Fruit fly (Drosophila melanogaster) whole organism, wandering third instar larva: ENCODE results near the gene CG42249.

Source experiments
- Abd-B ChIP-seq: fragments of >200 bp; optimal IDR thresholded peaks from 2 replicates; lab custom pipeline; 2017; ENCODE audit warnings: missing biosample characterization, missing genetic modification characterization
- CG32264 ChIP-seq: fragments of 200-800 bp; sonication (Bioruptor generic); optimal IDR thresholded peaks from 2 replicates; lab custom pipeline; 2016; ENCODE audit warnings: missing biosample characterization, missing genetic modification characterization
- CG9705 ChIP-seq: fragments of 200-800 bp; sonication (Bioruptor generic); optimal IDR thresholded peaks from 2 replicates; lab custom pipeline; 2018; ENCODE audit warnings: missing biosample characterization, mild to moderate bottlenecking, missing genetic modification characterization
- CrebA ChIP-seq: fragments of 200-800 bp; sonication (Bioruptor generic); optimal IDR thresholded peaks from 2 replicates; lab custom pipeline; 2016; ENCODE audit warnings: missing biosample characterization, mild to moderate bottlenecking, missing genetic modification characterization, borderline replicate concordance
- Dfd ChIP-seq: fragments of >200 bp; optimal IDR thresholded peaks from 2 replicates; lab custom pipeline; 2017; ENCODE audit warnings: missing biosample characterization, missing genetic modification characterization
- Dif ChIP-seq: fragments of 200-275, 200-300 bp; sonication (Bioruptor generic); optimal IDR thresholded peaks from 2 replicates; lab custom pipeline; 2018; ENCODE audit warnings: missing biosample characterization, missing genetic modification characterization; ENCODE audit not compliant: partially characterized antibody
- GATAd ChIP-seq: sonication (Bioruptor generic); optimal IDR thresholded peaks from 2 replicates; lab custom pipeline; 2016; ENCODE audit warnings: missing biosample characterization, missing genetic modification characterization
- HLH106 ChIP-seq: fragments of 200-800 bp; optimal IDR thresholded peaks from 3 replicates; lab custom pipeline; 2019; ENCODE audit warnings: missing biosample characterization, mild to moderate bottlenecking, missing genetic modification characterization, moderate library complexity
- Hnf4 ChIP-seq: fragments of 200-800 bp; sonication (Bioruptor generic); optimal IDR thresholded peaks from 2 replicates; lab custom pipeline; 2016; ENCODE audit warnings: missing biosample characterization, mild to moderate bottlenecking, missing genetic modification characterization
- Hr78 ChIP-seq: fragments of >200 bp; optimal IDR thresholded peaks from 2 replicates; lab custom pipeline; 2017; ENCODE audit warnings: missing biosample characterization, missing genetic modification characterization
- Hr83 ChIP-seq: fragments of 200-300 bp; sonication (Bioruptor generic); optimal IDR thresholded peaks from 2 replicates; lab custom pipeline; 2016; ENCODE audit warnings: missing biosample characterization, mild to moderate bottlenecking, missing genetic modification characterization, moderate library complexity; ENCODE audit not compliant: poor library complexity, severe bottlenecking
- Mio ChIP-seq: sonication (Bioruptor generic); optimal IDR thresholded peaks from 2 replicates; lab custom pipeline; 2016; ENCODE audit warnings: missing biosample characterization, missing genetic modification characterization
- Myc ChIP-seq: fragments of >200 bp; optimal IDR thresholded peaks from 2 replicates; lab custom pipeline; 2017
- N ChIP-seq: fragments of >200 bp; optimal IDR thresholded peaks from 2 replicates; lab custom pipeline; 2018; ENCODE audit warnings: missing biosample characterization, missing external identifiers, missing genetic modification characterization
- OdsH ChIP-seq: fragments of 200-800 bp; sonication (Bioruptor generic); optimal IDR thresholded peaks from 2 replicates; lab custom pipeline; 2016; ENCODE audit warnings: missing biosample characterization, mild to moderate bottlenecking, missing genetic modification characterization
- Rel ChIP-seq, 2 experiments: fragments of 200-800 bp; sonication (Bioruptor generic) in 1 of 2; optimal IDR thresholded peaks; 2 replicates in 1 of 2; 3 replicates in 1 of 2; lab custom pipeline; 2016 to 2019; ENCODE audit warnings: mild to moderate bottlenecking in 2 of 2, missing biosample characterization in 2 of 2, missing genetic modification characterization in 2 of 2, moderate library complexity in 1 of 2
- Sp1 ChIP-seq: fragments of 200-800 bp; sonication (Bioruptor generic); optimal IDR thresholded peaks from 3 replicates; lab custom pipeline; 2019; ENCODE audit warnings: missing biosample characterization, mild to moderate bottlenecking, missing genetic modification characterization, moderate library complexity
- br ChIP-seq: fragments of 200-800 bp; sonication (Bioruptor generic); optimal IDR thresholded peaks from 2 replicates; lab custom pipeline; 2016; ENCODE audit warnings: missing biosample characterization, missing genetic modification characterization
- brk ChIP-seq: fragments of 200-800 bp; sonication (Bioruptor generic); optimal IDR thresholded peaks from 2 replicates; lab custom pipeline; 2016; ENCODE audit warnings: missing biosample characterization, mild to moderate bottlenecking, missing genetic modification characterization
- dl ChIP-seq, 2 experiments: fragments of 175-275, 200-275 bp in 1 of 2; fragments of 200-275 bp in 1 of 2; sonication (Bioruptor generic); optimal IDR thresholded peaks; lab custom pipeline; 2018; ENCODE audit warnings: mild to moderate bottlenecking in 2 of 2, missing biosample characterization in 2 of 2, missing genetic modification characterization in 2 of 2, moderate library complexity in 2 of 2; ENCODE audit not compliant: partially characterized antibody in 2 of 2, insufficient read depth in 1 of 2
- dmrt93B ChIP-seq: fragments of 200-800 bp; sonication (Bioruptor generic); optimal IDR thresholded peaks from 2 replicates; lab custom pipeline; 2018; ENCODE audit warnings: missing biosample characterization, mild to moderate bottlenecking, missing genetic modification characterization
- dsf ChIP-seq: sonication (Bioruptor generic); optimal IDR thresholded peaks from 2 replicates; lab custom pipeline; 2016; ENCODE audit warnings: missing biosample characterization, missing genetic modification characterization, borderline replicate concordance
- ey ChIP-seq: fragments of 200-800 bp; sonication (Bioruptor generic); optimal IDR thresholded peaks from 2 replicates; lab custom pipeline; 2016; ENCODE audit warnings: missing biosample characterization, missing genetic modification characterization
- foxo ChIP-seq, 2 experiments: fragments of 200-800 bp; sonication (Bioruptor generic); optimal IDR thresholded peaks; 2 replicates in 1 of 2; 3 replicates in 1 of 2; lab custom pipeline; 2016 to 2017; ENCODE audit warnings: missing biosample characterization in 2 of 2, missing genetic modification characterization in 2 of 2
- fru ChIP-seq: fragments of 200-800 bp; sonication (Bioruptor generic); optimal IDR thresholded peaks from 3 replicates; lab custom pipeline; 2016; ENCODE audit warnings: missing biosample characterization, mild to moderate bottlenecking, missing genetic modification characterization
- h ChIP-seq: fragments of 200-800 bp; sonication (Bioruptor generic); optimal IDR thresholded peaks from 3 replicates; lab custom pipeline; 2016; ENCODE audit warnings: missing biosample characterization, mild to moderate bottlenecking, missing genetic modification characterization
- jim ChIP-seq: fragments of 175-275, 200-325 bp; sonication (Bioruptor generic); optimal IDR thresholded peaks from 2 replicates; lab custom pipeline; 2016; ENCODE audit warnings: missing biosample characterization, mild to moderate bottlenecking, missing genetic modification characterization
- lola ChIP-seq: fragments of >200 bp; optimal IDR thresholded peaks from 2 replicates; lab custom pipeline; 2017; ENCODE audit warnings: missing biosample characterization, missing genetic modification characterization
- pan ChIP-seq: fragments of >200 bp; optimal IDR thresholded peaks from 2 replicates; lab custom pipeline; 2017
- psq ChIP-seq: fragments of 200-800 bp; sonication (Bioruptor generic); optimal IDR thresholded peaks from 3 replicates; lab custom pipeline; 2017; ENCODE audit warnings: missing biosample characterization, mild to moderate bottlenecking, missing genetic modification characterization, moderate library complexity
- rgr ChIP-seq: fragments of 200-800 bp; sonication (Bioruptor generic); optimal IDR thresholded peaks from 3 replicates; lab custom pipeline; 2016; ENCODE audit warnings: missing biosample characterization, mild to moderate bottlenecking, missing genetic modification characterization
- sage ChIP-seq: fragments of 200-800 bp; sonication (Bioruptor generic); optimal IDR thresholded peaks from 2 replicates; lab custom pipeline; 2016; ENCODE audit warnings: missing biosample characterization, mild to moderate bottlenecking, missing genetic modification characterization
- sv ChIP-seq: fragments of 200-800 bp; sonication (Bioruptor generic); optimal IDR thresholded peaks from 3 replicates; lab custom pipeline; 2016; ENCODE audit warnings: missing biosample characterization, missing genetic modification characterization
- tai ChIP-seq: sonication (Bioruptor generic); optimal IDR thresholded peaks from 2 replicates; lab custom pipeline; 2016; ENCODE audit warnings: missing biosample characterization, missing genetic modification characterization
- woc ChIP-seq: sonication (Bioruptor generic); optimal IDR thresholded peaks from 2 replicates; lab custom pipeline; 2016; ENCODE audit warnings: missing biosample characterization, mild to moderate bottlenecking, missing genetic modification characterization

The CG42249 gene

DNA sequence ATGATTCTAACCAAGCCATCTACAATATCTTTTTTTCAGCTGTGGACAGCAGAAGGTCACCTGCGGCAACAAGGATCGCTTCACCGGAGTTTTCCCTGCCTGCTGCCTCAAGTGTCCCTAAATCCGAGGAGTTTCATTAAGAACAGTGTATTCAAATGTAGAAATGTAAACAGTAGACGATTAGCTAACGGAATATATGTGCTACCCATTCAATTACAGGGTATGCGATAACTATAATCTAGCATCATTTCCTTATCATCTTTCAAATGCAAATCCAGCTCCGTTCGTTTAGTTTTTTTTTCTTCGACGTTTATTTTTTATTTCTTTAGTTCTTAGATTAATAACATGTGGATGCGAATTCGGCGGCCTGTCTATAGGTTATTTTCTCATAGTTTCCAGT is 48.5 kb downstream of the CG42249 start:
- TF ChIP-seq CrebA (GFP tag; lab: Kevin White, UChicago) = no peak
- no peak for TF ChIP-seq ey (GFP tag; lab: Kevin White, UChicago)
- no peak for TF ChIP-seq sage (GFP tag; lab: Kevin White, UChicago)
- no peak for TF ChIP-seq Myc (lab: Kevin White, UChicago)
- no peak for TF ChIP-seq OdsH (GFP tag; lab: Kevin White, UChicago)
- TF ChIP-seq rgr = no peak
- TF ChIP-seq Dif (GFP tag; lab: Kevin White, UChicago) = no peak
- no peak for TF ChIP-seq Hr78 (GFP tag; lab: Kevin White, UChicago)
- no peak for TF ChIP-seq jim (GFP tag; lab: Kevin White, UChicago)

DNA sequence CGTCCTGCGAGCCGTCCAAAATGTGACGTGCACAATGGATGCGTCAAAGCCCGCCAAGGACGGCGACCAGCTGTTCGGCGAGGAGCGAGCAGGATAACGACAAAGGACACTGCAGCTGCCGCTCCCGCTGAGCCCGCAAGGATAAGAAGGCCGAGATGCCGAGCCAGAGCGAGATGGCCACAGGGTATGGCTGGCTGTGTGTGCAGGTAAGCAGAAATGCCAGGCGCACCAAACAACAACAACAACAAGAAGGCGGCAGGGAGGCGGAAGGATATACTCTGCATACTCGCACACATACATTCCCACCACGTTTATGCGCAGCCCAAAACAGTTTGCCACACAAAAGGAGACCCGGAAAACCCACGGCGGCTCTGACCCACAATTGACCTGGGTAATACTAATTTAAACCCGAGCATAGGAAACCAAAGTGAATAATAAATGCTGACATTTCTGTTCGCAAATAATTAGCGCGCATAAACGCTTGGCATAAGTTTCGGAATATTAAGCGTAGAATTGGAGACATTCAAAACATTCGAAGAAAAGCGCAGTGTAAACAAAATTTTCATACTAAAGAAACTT is 50.6 kb downstream of the CG42249 start:
- TF ChIP-seq fru (GFP tag; lab: Kevin White, UChicago) = peak; percentile 48
- no peak for TF ChIP-seq brk (GFP tag; lab: Kevin White, UChicago)
- TF ChIP-seq Sp1 (GFP tag; lab: Kevin White, UChicago) = peak; percentile 39
- no peak for TF ChIP-seq psq
- peak; percentile 31 for TF ChIP-seq h (GFP tag; lab: Kevin White, UChicago)
- TF ChIP-seq tai (GFP tag; lab: Kevin White, UChicago) = no peak
- no peak for TF ChIP-seq Dfd (GFP tag; lab: Kevin White, UChicago)
- TF ChIP-seq sage (GFP tag; lab: Kevin White, UChicago) = no peak
- no peak for TF ChIP-seq lola
- peak; percentile 13 for TF ChIP-seq br
- TF ChIP-seq Abd-B (GFP tag; lab: Kevin White, UChicago) = no peak
- TF ChIP-seq Mio (GFP tag; lab: Kevin White, UChicago) = no peak
- no peak for TF ChIP-seq jim (GFP tag; lab: Kevin White, UChicago)
- TF ChIP-seq CG9705 (GFP tag; lab: Kevin White, UChicago) = no peak
- TF ChIP-seq woc (GFP tag; lab: Kevin White, UChicago) = no peak
- TF ChIP-seq dl (GFP tag; optimal IDR thresholded peaks at IDR 0.05; lab: Kevin White, UChicago; ENCODE audit: insufficient read depth in 1 of 2, partially characterized antibody in 2 of 2) = no peak
- TF ChIP-seq Hnf4 (GFP tag; lab: Kevin White, UChicago) = no peak
- TF ChIP-seq OdsH (GFP tag; lab: Kevin White, UChicago) = peak; percentile 20
- no peak for TF ChIP-seq Myc (lab: Kevin White, UChicago)
- no peak for TF ChIP-seq sv (GFP tag; lab: Kevin White, UChicago)
- no peak for TF ChIP-seq Hr78 (GFP tag; lab: Kevin White, UChicago)
- peak in 1 of 2 experiments; percentile 55 for TF ChIP-seq foxo (GFP tag; optimal IDR thresholded peaks at IDR 0.05; lab: Kevin White, UChicago)
- peak; percentile 12 for TF ChIP-seq CG32264 (GFP tag; lab: Kevin White, UChicago)
- TF ChIP-seq Rel (GFP tag; optimal IDR thresholded peaks at IDR 0.05; lab: Kevin White, UChicago) = no peak
- no peak for TF ChIP-seq Rel (tag; optimal IDR thresholded peaks at IDR 0.05; lab: Kevin White, UChicago)
- TF ChIP-seq rgr = peak; percentile 40
- TF ChIP-seq dmrt93B = no peak
- TF ChIP-seq HLH106 (tag; lab: Kevin White, UChicago) = peak; percentile 51
- no peak for TF ChIP-seq GATAd
- peak; percentile 28 for TF ChIP-seq ey (GFP tag; lab: Kevin White, UChicago)
- no peak for TF ChIP-seq pan (lab: Kevin White, UChicago)

DNA sequence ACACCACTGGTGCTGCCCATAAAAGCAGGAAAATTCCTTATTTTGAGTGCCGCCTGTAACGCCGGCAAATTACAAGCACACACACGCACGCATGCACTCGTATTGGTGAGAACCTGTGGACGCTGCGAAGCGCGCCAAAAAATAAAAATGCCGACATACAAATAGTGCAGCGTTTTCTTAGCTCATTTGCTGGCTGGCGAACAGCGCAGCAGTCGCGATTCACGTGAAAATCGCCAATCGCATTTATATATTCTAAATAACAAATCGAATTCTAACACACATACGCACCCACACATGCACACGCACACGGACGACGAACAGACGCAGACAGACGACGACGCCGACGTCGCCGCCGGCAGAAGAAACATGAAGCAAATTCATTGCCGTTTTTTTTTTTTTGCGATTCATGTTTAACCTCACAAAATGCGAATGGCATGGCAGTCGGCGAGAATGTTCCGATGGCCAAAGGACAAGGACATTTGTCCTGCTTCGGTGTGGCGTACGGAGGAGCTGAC is 51.5 kb downstream of the CG42249 start:
- TF ChIP-seq woc (GFP tag; lab: Kevin White, UChicago) (no peak), Hr83 (no peak), fru (GFP tag; lab: Kevin White, UChicago) (no peak), dsf (no peak), N (GFP tag; lab: Kevin White, UChicago) (peak; percentile 27), Dif (GFP tag; lab: Kevin White, UChicago) (no peak), dl (GFP tag; optimal IDR thresholded peaks at IDR 0.05; lab: Kevin White, UChicago; ENCODE audit: insufficient read depth in 1 of 2, partially characterized antibody in 2 of 2) (no peak), h (GFP tag; lab: Kevin White, UChicago) (peak; percentile 4), CG32264 (GFP tag; lab: Kevin White, UChicago) (no peak), br (peak; percentile 15), CrebA (GFP tag; lab: Kevin White, UChicago) (no peak)
